Worm (Caenorhabditis elegans) whole organism, L4 larva: ENCODE measurements around the gene asb-1.

ENCODE experiments used
- R02D3.7 ChIP-seq: fragments of 150-350 bp; sonication (generic microtip); optimal IDR thresholded peaks from 3 replicates; lab custom pipeline; 2014; ENCODE audit warnings: missing biosample characterization, missing genetic modification characterization
- ces-1 ChIP-seq: fragments of 150-350 bp; sonication (generic microtip); optimal IDR thresholded peaks from 4 replicates; lab custom pipeline; 2014; ENCODE audit warnings: missing biosample characterization, missing genetic modification reagents, missing genetic modification characterization
- dve-1 ChIP-seq: sonication (generic microtip); optimal IDR thresholded peaks from 2 replicates; lab custom pipeline; 2017; ENCODE audit warnings: antibody characterized with exemption, mild to moderate bottlenecking, missing genetic modification characterization, missing compliant biosample characterization; ENCODE audit not compliant: insufficient read depth
- lin-15B ChIP-seq: fragments of 150-350 bp; sonication (generic microtip); optimal IDR thresholded peaks from 3 replicates; lab custom pipeline; 2014; ENCODE audit warnings: missing biosample characterization, missing genetic modification characterization
- mxl-2 ChIP-seq: fragments of 200-800 bp; sonication (Bioruptor generic); conservative IDR thresholded peaks from 2 replicates; pipeline ENCODE4 v1.3.6; 2022; ENCODE audit warnings: missing genetic modification reagents, missing genetic modification characterization, missing compliant biosample characterization
- spr-1 ChIP-seq: sonication (generic microtip); optimal IDR thresholded peaks from 2 replicates; lab custom pipeline; 2016; ENCODE audit warnings: mild to moderate bottlenecking, missing genetic modification characterization, missing compliant biosample characterization

DNA sequence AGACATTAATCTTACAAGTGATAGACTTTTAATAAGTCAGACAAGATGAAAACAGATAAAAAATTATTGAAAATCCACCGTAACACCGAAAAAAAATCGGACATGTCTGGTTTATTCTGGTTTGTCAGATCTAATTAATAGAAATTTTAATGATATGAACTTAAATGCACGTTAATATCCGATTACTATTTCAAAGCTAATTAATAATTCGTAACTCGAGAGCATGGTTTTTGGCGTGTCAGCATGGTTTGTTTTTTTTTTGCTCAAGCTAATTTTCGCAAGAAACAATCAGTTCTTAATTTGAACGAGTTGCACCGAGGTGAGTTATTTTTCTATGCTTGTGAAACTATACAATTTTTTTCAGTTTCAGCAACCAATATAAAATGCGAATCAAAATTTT lies 39.3 kb upstream of the asb-1 start, which contains the start of gene clec-153:
- no peak for TF ChIP-seq ces-1 (GFP tag; lab: Kevin White, UChicago)
- TF ChIP-seq R02D3.7 (tag; lab: Kevin White, UChicago) = no peak
- no peak for TF ChIP-seq spr-1 (tag; lab: Kevin White, UChicago)
- no peak for TF ChIP-seq lin-15B (tag; lab: Kevin White, UChicago)
- no peak for TF ChIP-seq dve-1 (tag; lab: Kevin White, UChicago)
- TF ChIP-seq mxl-2 (GFP tag; lab: Robert Waterston, UW) = no peak
